Fruit fly (Drosophila melanogaster): ENCODE data around the gene CG13460.

dm6 chr3L:15078347-15078746 lies 16.8 kb upstream of the CG13460 start, which contains the start of gene Or71a:
- TF ChIP-seq CG12071 (GFP tag; optimal IDR thresholded peaks at IDR 0.05) (no peak), CG4617 (GFP tag; optimal IDR thresholded peaks at IDR 0.05; ENCODE audit: borderline replicate concordance) (no peak), CG7928 (GFP tag; optimal IDR thresholded peaks at IDR 0.05) (no peak), gem (tag; optimal IDR thresholded peaks at IDR 0.05) (no peak), nmo (GFP tag; optimal IDR thresholded peaks at IDR 0.05) (no peak), cad (GFP tag; optimal IDR thresholded peaks at IDR 0.05) (no peak), CG8089 (GFP tag; optimal IDR thresholded peaks at IDR 0.05) (no peak), usp (GFP tag; optimal IDR thresholded peaks at IDR 0.05) (no peak), CG10147 (GFP tag; optimal IDR thresholded peaks at IDR 0.05) (no peak), klu (GFP tag; IDR thresholded peaks at IDR 0.05) (no peak)
